Fruit fly (Drosophila melanogaster) whole organism, wandering third instar larva: ENCODE measurements around the gene CG7646.

Experiments
- Abd-B ChIP-seq: fragments of >200 bp; optimal IDR thresholded peaks from 2 replicates; lab custom pipeline; 2017; ENCODE audit warnings: missing biosample characterization, missing genetic modification characterization
- CG32264 ChIP-seq: fragments of 200-800 bp; sonication (Bioruptor generic); optimal IDR thresholded peaks from 2 replicates; lab custom pipeline; 2016; ENCODE audit warnings: missing biosample characterization, missing genetic modification characterization
- CG9705 ChIP-seq: fragments of 200-800 bp; sonication (Bioruptor generic); optimal IDR thresholded peaks from 2 replicates; lab custom pipeline; 2018; ENCODE audit warnings: missing biosample characterization, mild to moderate bottlenecking, missing genetic modification characterization
- CrebA ChIP-seq: fragments of 200-800 bp; sonication (Bioruptor generic); optimal IDR thresholded peaks from 2 replicates; lab custom pipeline; 2016; ENCODE audit warnings: missing biosample characterization, mild to moderate bottlenecking, missing genetic modification characterization, borderline replicate concordance
- Dfd ChIP-seq: fragments of >200 bp; optimal IDR thresholded peaks from 2 replicates; lab custom pipeline; 2017; ENCODE audit warnings: missing biosample characterization, missing genetic modification characterization
- Dif ChIP-seq: fragments of 200-275, 200-300 bp; sonication (Bioruptor generic); optimal IDR thresholded peaks from 2 replicates; lab custom pipeline; 2018; ENCODE audit warnings: missing biosample characterization, missing genetic modification characterization; ENCODE audit not compliant: partially characterized antibody
- GATAd ChIP-seq: sonication (Bioruptor generic); optimal IDR thresholded peaks from 2 replicates; lab custom pipeline; 2016; ENCODE audit warnings: missing biosample characterization, missing genetic modification characterization
- Hnf4 ChIP-seq: fragments of 200-800 bp; sonication (Bioruptor generic); optimal IDR thresholded peaks from 2 replicates; lab custom pipeline; 2016; ENCODE audit warnings: missing biosample characterization, mild to moderate bottlenecking, missing genetic modification characterization
- Hr83 ChIP-seq: fragments of 200-300 bp; sonication (Bioruptor generic); optimal IDR thresholded peaks from 2 replicates; lab custom pipeline; 2016; ENCODE audit warnings: missing biosample characterization, mild to moderate bottlenecking, missing genetic modification characterization, moderate library complexity; ENCODE audit not compliant: poor library complexity, severe bottlenecking
- Jra ChIP-seq: sonication (Bioruptor generic); optimal IDR thresholded peaks from 2 replicates; lab custom pipeline; 2016; ENCODE audit warnings: missing biosample characterization, missing genetic modification characterization
- Mio ChIP-seq: sonication (Bioruptor generic); optimal IDR thresholded peaks from 2 replicates; lab custom pipeline; 2016; ENCODE audit warnings: missing biosample characterization, missing genetic modification characterization
- N ChIP-seq: fragments of >200 bp; optimal IDR thresholded peaks from 2 replicates; lab custom pipeline; 2018; ENCODE audit warnings: missing biosample characterization, missing external identifiers, missing genetic modification characterization
- OdsH ChIP-seq: fragments of 200-800 bp; sonication (Bioruptor generic); optimal IDR thresholded peaks from 2 replicates; lab custom pipeline; 2016; ENCODE audit warnings: missing biosample characterization, mild to moderate bottlenecking, missing genetic modification characterization
- Rel ChIP-seq, 2 experiments: fragments of 200-800 bp; sonication (Bioruptor generic) in 1 of 2; optimal IDR thresholded peaks; 2 replicates in 1 of 2; 3 replicates in 1 of 2; lab custom pipeline; 2016 to 2019; ENCODE audit warnings: mild to moderate bottlenecking in 2 of 2, missing biosample characterization in 2 of 2, missing genetic modification characterization in 2 of 2, moderate library complexity in 1 of 2
- Vsx2 ChIP-seq: fragments of 200-300, 225-300 bp; sonication (Bioruptor generic); optimal IDR thresholded peaks from 2 replicates; lab custom pipeline; 2018; ENCODE audit warnings: missing biosample characterization, missing genetic modification characterization; ENCODE audit not compliant: partially characterized antibody
- br ChIP-seq: fragments of 200-800 bp; sonication (Bioruptor generic); optimal IDR thresholded peaks from 2 replicates; lab custom pipeline; 2016; ENCODE audit warnings: missing biosample characterization, missing genetic modification characterization
- brk ChIP-seq: fragments of 200-800 bp; sonication (Bioruptor generic); optimal IDR thresholded peaks from 2 replicates; lab custom pipeline; 2016; ENCODE audit warnings: missing biosample characterization, mild to moderate bottlenecking, missing genetic modification characterization
- dl ChIP-seq, 2 experiments: fragments of 175-275, 200-275 bp in 1 of 2; fragments of 200-275 bp in 1 of 2; sonication (Bioruptor generic); optimal IDR thresholded peaks; lab custom pipeline; 2018; ENCODE audit warnings: mild to moderate bottlenecking in 2 of 2, missing biosample characterization in 2 of 2, missing genetic modification characterization in 2 of 2, moderate library complexity in 2 of 2; ENCODE audit not compliant: partially characterized antibody in 2 of 2, insufficient read depth in 1 of 2
- dmrt93B ChIP-seq: fragments of 200-800 bp; sonication (Bioruptor generic); optimal IDR thresholded peaks from 2 replicates; lab custom pipeline; 2018; ENCODE audit warnings: missing biosample characterization, mild to moderate bottlenecking, missing genetic modification characterization
- dsf ChIP-seq: sonication (Bioruptor generic); optimal IDR thresholded peaks from 2 replicates; lab custom pipeline; 2016; ENCODE audit warnings: missing biosample characterization, missing genetic modification characterization, borderline replicate concordance
- ey ChIP-seq: fragments of 200-800 bp; sonication (Bioruptor generic); optimal IDR thresholded peaks from 2 replicates; lab custom pipeline; 2016; ENCODE audit warnings: missing biosample characterization, missing genetic modification characterization
- foxo ChIP-seq, 2 experiments: fragments of 200-800 bp; sonication (Bioruptor generic); optimal IDR thresholded peaks; 2 replicates in 1 of 2; 3 replicates in 1 of 2; lab custom pipeline; 2016 to 2017; ENCODE audit warnings: missing biosample characterization in 2 of 2, missing genetic modification characterization in 2 of 2
- fru ChIP-seq: fragments of 200-800 bp; sonication (Bioruptor generic); optimal IDR thresholded peaks from 3 replicates; lab custom pipeline; 2016; ENCODE audit warnings: missing biosample characterization, mild to moderate bottlenecking, missing genetic modification characterization
- h ChIP-seq: fragments of 200-800 bp; sonication (Bioruptor generic); optimal IDR thresholded peaks from 3 replicates; lab custom pipeline; 2016; ENCODE audit warnings: missing biosample characterization, mild to moderate bottlenecking, missing genetic modification characterization
- lola ChIP-seq: fragments of >200 bp; optimal IDR thresholded peaks from 2 replicates; lab custom pipeline; 2017; ENCODE audit warnings: missing biosample characterization, missing genetic modification characterization
- pan ChIP-seq: fragments of >200 bp; optimal IDR thresholded peaks from 2 replicates; lab custom pipeline; 2017
- rgr ChIP-seq: fragments of 200-800 bp; sonication (Bioruptor generic); optimal IDR thresholded peaks from 3 replicates; lab custom pipeline; 2016; ENCODE audit warnings: missing biosample characterization, mild to moderate bottlenecking, missing genetic modification characterization
- sage ChIP-seq: fragments of 200-800 bp; sonication (Bioruptor generic); optimal IDR thresholded peaks from 2 replicates; lab custom pipeline; 2016; ENCODE audit warnings: missing biosample characterization, mild to moderate bottlenecking, missing genetic modification characterization
- sv ChIP-seq: fragments of 200-800 bp; sonication (Bioruptor generic); optimal IDR thresholded peaks from 3 replicates; lab custom pipeline; 2016; ENCODE audit warnings: missing biosample characterization, missing genetic modification characterization
- tai ChIP-seq: sonication (Bioruptor generic); optimal IDR thresholded peaks from 2 replicates; lab custom pipeline; 2016; ENCODE audit warnings: missing biosample characterization, missing genetic modification characterization
- woc ChIP-seq: sonication (Bioruptor generic); optimal IDR thresholded peaks from 2 replicates; lab custom pipeline; 2016; ENCODE audit warnings: missing biosample characterization, mild to moderate bottlenecking, missing genetic modification characterization

Gene CG7646

DNA sequence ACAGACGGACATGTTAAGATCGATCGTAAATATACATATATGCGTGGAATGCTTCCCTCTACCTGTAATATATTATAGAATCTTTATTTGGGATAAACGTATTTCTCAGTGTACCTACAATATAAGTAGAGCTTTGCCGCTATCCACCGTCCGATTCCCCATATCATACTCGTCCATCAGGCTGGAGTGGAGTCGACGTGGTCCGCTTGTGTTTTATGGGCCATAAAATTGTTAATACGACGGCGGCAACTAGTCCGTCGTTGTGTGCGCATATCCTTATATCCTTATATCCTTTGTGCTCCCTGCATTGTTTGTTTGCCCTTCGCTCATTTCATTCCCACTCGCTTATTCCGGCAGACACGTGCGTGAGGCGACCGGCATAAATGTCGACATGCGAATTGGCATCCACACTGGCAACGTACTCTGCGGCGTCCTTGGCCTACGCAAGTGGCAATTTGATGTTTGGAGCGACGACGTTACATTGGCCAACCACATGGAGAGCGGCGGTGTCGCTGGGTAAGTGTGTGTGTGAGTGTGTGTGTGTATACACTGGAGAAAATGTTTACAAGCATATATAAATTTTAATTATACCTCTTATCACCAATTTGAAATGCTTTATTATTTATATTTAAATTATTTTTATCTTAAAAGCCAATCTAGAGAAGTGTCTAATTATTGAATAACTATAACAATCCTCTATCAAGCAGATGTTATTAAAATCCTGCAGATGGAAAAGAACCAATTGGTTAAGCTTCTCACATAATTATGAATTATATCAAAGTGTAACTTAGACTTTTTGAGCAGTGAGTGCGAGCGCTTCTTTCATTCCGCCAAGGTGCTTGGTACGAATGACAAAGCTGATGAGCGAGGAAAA is 22.7 kb upstream of the CG7646 start:
- no peak for TF ChIP-seq Dif (GFP tag; lab: Kevin White, UChicago)

DNA sequence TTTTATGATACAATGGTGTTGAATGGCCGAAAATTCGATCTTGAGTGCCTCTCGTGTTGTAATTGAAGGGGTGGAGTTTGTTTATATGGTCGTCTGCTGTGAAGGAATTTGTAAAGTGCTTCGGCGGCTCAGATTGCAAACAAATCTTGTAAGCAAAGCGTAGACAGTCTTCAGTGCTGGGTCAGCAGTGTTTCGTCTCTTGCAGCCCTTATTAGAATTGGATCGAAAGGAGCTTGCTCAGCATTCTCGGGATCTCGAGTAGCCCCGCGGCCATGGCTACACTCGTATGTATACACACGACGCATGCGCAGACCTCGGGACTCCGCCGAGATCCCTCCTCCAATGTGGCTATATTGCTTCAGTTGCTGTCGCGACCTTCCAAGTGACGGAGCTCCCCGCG is 13.6 kb upstream of the CG7646 start:
- TF ChIP-seq Dif (GFP tag; lab: Kevin White, UChicago) (no peak), dl (GFP tag; optimal IDR thresholded peaks at IDR 0.05; lab: Kevin White, UChicago; ENCODE audit: insufficient read depth in 1 of 2, partially characterized antibody in 2 of 2) (no peak), lola (no peak), Abd-B (GFP tag; lab: Kevin White, UChicago) (no peak), Rel (GFP tag; optimal IDR thresholded peaks at IDR 0.05; lab: Kevin White, UChicago) (no peak), Rel (tag; optimal IDR thresholded peaks at IDR 0.05; lab: Kevin White, UChicago) (no peak)

DNA sequence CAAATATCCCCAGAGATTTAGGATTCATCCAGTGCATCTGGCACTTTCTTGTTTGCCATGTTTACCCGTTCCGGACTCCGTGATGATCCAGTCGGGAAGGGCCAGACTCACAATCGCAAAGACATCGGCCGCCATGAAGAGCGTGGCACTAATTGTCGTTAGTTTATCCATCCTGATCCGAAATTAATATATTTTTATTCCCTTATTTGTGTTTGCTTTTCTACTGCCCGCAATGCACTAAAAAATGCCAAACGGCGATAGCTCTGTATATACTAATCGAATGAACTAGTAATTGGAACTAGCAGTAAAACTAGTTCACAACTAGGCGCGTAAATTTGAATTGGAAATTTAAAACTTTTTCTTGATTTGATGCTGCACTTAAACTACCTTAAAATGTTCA is 12.1 kb upstream of the CG7646 start, which contains the start of gene CG14182:
TSS of gene CG14182 (minus strand) at position 221 of the 400 bp plus-strand sequence.
- no peak for TF ChIP-seq OdsH (GFP tag; lab: Kevin White, UChicago)
- TF ChIP-seq Vsx2: no peak
- TF ChIP-seq foxo (GFP tag; optimal IDR thresholded peaks at IDR 0.05; lab: Kevin White, UChicago): no peak
- no peak for TF ChIP-seq rgr (GFP tag; lab: Kevin White, UChicago)
- no peak for TF ChIP-seq CG9705 (GFP tag; lab: Kevin White, UChicago)
- TF ChIP-seq CrebA (GFP tag; lab: Kevin White, UChicago): no peak
- no peak for TF ChIP-seq Jra (GFP tag; lab: Kevin White, UChicago)
- no peak for TF ChIP-seq sage
- no peak for TF ChIP-seq dmrt93B (GFP tag; lab: Kevin White, UChicago)
- no peak for TF ChIP-seq Rel (GFP tag; optimal IDR thresholded peaks at IDR 0.05; lab: Kevin White, UChicago)
- TF ChIP-seq Rel (tag; optimal IDR thresholded peaks at IDR 0.05; lab: Kevin White, UChicago): no peak
- TF ChIP-seq woc (GFP tag; lab: Kevin White, UChicago): no peak
- no peak for TF ChIP-seq tai (GFP tag; lab: Kevin White, UChicago)
- TF ChIP-seq, all 38 proteins: peak for 0

DNA sequence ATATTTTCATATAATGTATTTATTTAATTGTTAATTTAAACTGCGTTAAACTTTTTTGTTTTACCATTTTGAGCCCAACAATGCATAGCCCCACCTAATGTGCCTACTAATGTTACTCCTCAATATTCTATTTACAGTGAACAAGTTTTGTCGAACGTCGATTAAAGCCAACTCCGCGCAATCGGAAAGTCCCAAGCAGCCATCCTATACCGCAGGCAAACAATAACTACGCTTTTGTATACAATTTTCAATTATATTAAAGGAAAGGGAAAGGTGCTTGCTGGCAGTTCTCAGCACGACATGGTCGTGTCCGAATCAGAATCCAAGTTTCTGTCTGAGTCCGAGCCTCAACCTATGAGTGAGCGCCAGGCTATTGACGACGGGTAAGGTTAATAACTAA is 10.3 kb upstream of the CG7646 start, which contains the start of gene CG17732:
TSS of gene CG17732 (plus strand) at position 301 of the 400 bp plus-strand sequence.
- TF ChIP-seq tai (GFP tag; lab: Kevin White, UChicago) (no peak), Abd-B (GFP tag; lab: Kevin White, UChicago) (no peak), dl (GFP tag; optimal IDR thresholded peaks at IDR 0.05; lab: Kevin White, UChicago; ENCODE audit: insufficient read depth in 1 of 2, partially characterized antibody in 2 of 2) (no peak), Hr83 (GFP tag; lab: Kevin White, UChicago) (no peak), ey (no peak), Hnf4 (GFP tag; lab: Kevin White, UChicago) (no peak), Mio (GFP tag; lab: Kevin White, UChicago) (no peak), Jra (GFP tag; lab: Kevin White, UChicago) (no peak), CG9705 (GFP tag; lab: Kevin White, UChicago) (no peak), sv (GFP tag; lab: Kevin White, UChicago) (no peak), fru (no peak), h (GFP tag; lab: Kevin White, UChicago) (no peak), brk (GFP tag; lab: Kevin White, UChicago) (no peak), br (no peak), N (GFP tag; lab: Kevin White, UChicago) (no peak), Dfd (GFP tag; lab: Kevin White, UChicago) (no peak), OdsH (GFP tag; lab: Kevin White, UChicago) (no peak), Rel (GFP tag; optimal IDR thresholded peaks at IDR 0.05; lab: Kevin White, UChicago) (no peak), Rel (tag; optimal IDR thresholded peaks at IDR 0.05; lab: Kevin White, UChicago) (no peak)

DNA sequence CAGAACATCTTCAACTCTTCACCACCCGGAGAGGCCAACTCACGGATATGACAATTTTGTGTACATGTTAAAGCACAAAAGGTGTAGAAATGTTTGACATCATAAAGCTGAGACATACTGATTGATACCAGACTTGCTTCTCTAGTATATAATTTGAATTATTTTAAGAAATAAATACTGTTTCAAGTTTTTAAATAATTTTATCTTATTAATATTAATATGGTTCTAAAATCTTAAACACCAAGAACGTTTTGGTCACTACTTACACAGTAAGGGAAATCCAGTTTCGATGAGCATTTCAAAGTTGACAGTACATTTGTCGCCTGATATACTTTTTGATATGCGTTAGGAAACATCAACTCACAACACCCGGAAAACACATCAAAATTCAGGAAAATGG is 5.9 kb upstream of the CG7646 start, which contains the start of the genes hale and schuy:
TSS of gene hale (minus strand) at position 101 of the 400 bp plus-strand sequence.
TSS of gene schuy (plus strand) at position 326 of the 400 bp plus-strand sequence.
- no peak for TF ChIP-seq pan (lab: Kevin White, UChicago)
- no peak for TF ChIP-seq lola
- TF ChIP-seq N (GFP tag; lab: Kevin White, UChicago): no peak
- TF ChIP-seq CG32264 (GFP tag; lab: Kevin White, UChicago): no peak
- TF ChIP-seq Mio (GFP tag; lab: Kevin White, UChicago): no peak
- TF ChIP-seq dsf (GFP tag; lab: Kevin White, UChicago): no peak
- TF ChIP-seq GATAd (GFP tag; lab: Kevin White, UChicago): no peak
- TF ChIP-seq foxo (GFP tag; optimal IDR thresholded peaks at IDR 0.05; lab: Kevin White, UChicago): no peak
- no peak for TF ChIP-seq CG9705 (GFP tag; lab: Kevin White, UChicago)
- no peak for TF ChIP-seq brk (GFP tag; lab: Kevin White, UChicago)
- TF ChIP-seq, all 38 proteins: peak for 0
